Fruit fly (Drosophila melanogaster): ENCODE results near the gene Grip84.
A peak's percentile ranks its signal among the peaks of the same experiment; 100 is the strongest.

Grip84 gene

dm6 chrX:19565714-19566316, at the start of gene Grip84, which contains the start of gene car:
Gene Grip84, minus strand, starts transcription at chrX:19565764.
Gene car, plus strand, starts transcription at chrX:19566019.
- TF ChIP-seq CG17801 (GFP tag; optimal IDR thresholded peaks at IDR 0.05; ENCODE audit: partially characterized antibody), result no peak

dm6 chrX:19613473-19613872, 47.9 kb upstream of the Grip84 start:
- peak; percentile 85 for TF ChIP-seq CG17801 (GFP tag; optimal IDR thresholded peaks at IDR 0.05; ENCODE audit: partially characterized antibody)

- no peak for TF ChIP-seq CG17801 (GFP tag; optimal IDR thresholded peaks at IDR 0.05; ENCODE audit: partially characterized antibody)
Observed at dm6 chrX:19611226-19611625, 45.7 kb upstream of the Grip84 start, which contains the start of the genes Shawn and Tyler. Gene Shawn, plus strand, starts transcription at chrX:19611526. Gene Tyler, plus strand, starts transcription at chrX:19611526.

dm6 chrX:19608042-19608609, 42.6 kb upstream of the Grip84 start:
- TF ChIP-seq CG17801 (GFP tag; optimal IDR thresholded peaks at IDR 0.05; ENCODE audit: partially characterized antibody), result no peak

- no peak for TF ChIP-seq CG17801 (GFP tag; optimal IDR thresholded peaks at IDR 0.05; ENCODE audit: partially characterized antibody)
Observed at dm6 chrX:19606971-19607370, 41.4 kb upstream of the Grip84 start.

- TF ChIP-seq CG17801 (GFP tag; optimal IDR thresholded peaks at IDR 0.05; ENCODE audit: partially characterized antibody), result no peak
Observed at dm6 chrX:19606558-19606957, 41.0 kb upstream of the Grip84 start.

dm6 chrX:19605915-19606314, 40.4 kb upstream of the Grip84 start:
- TF ChIP-seq CG17801 (GFP tag; optimal IDR thresholded peaks at IDR 0.05; ENCODE audit: partially characterized antibody), result no peak

dm6 chrX:19604997-19605396, 39.4 kb upstream of the Grip84 start, which contains the start of gene CG14207:
Gene CG14207, plus strand, starts transcription at chrX:19605199.
- no peak for TF ChIP-seq CG17801 (GFP tag; optimal IDR thresholded peaks at IDR 0.05; ENCODE audit: partially characterized antibody)

dm6 chrX:19603953-19604352, 38.4 kb upstream of the Grip84 start:
- no peak for TF ChIP-seq CG17801 (GFP tag; optimal IDR thresholded peaks at IDR 0.05; ENCODE audit: partially characterized antibody)

dm6 chrX:19602483-19602882, 36.9 kb upstream of the Grip84 start:
- no peak for TF ChIP-seq CG17801 (GFP tag; optimal IDR thresholded peaks at IDR 0.05; ENCODE audit: partially characterized antibody)

- TF ChIP-seq CG17801 (GFP tag; optimal IDR thresholded peaks at IDR 0.05; ENCODE audit: partially characterized antibody), result peak; percentile 69
Observed at dm6 chrX:19601644-19602043, 36.1 kb upstream of the Grip84 start, which contains the start of gene CG14220. Gene CG14220, minus strand, starts transcription at chrX:19601851.

dm6 chrX:19598503-19598902, 32.9 kb upstream of the Grip84 start:
- TF ChIP-seq CG17801 (GFP tag; optimal IDR thresholded peaks at IDR 0.05; ENCODE audit: partially characterized antibody), result no peak

dm6 chrX:19597684-19598363, 32.3 kb upstream of the Grip84 start, which contains the start of gene RpS10b:
Gene RpS10b, plus strand, starts transcription at chrX:19598031.
- TF ChIP-seq CG17801 (GFP tag; optimal IDR thresholded peaks at IDR 0.05; ENCODE audit: partially characterized antibody), result peak; percentile 91

- TF ChIP-seq CG17801 (GFP tag; optimal IDR thresholded peaks at IDR 0.05; ENCODE audit: partially characterized antibody), result no peak
Observed at dm6 chrX:19595862-19596261, 30.3 kb upstream of the Grip84 start.

- TF ChIP-seq CG17801 (GFP tag; optimal IDR thresholded peaks at IDR 0.05; ENCODE audit: partially characterized antibody), result no peak
Observed at dm6 chrX:19592309-19592708, 26.7 kb upstream of the Grip84 start, which contains the start of gene CG14205. Gene CG14205, plus strand, starts transcription at chrX:19592609.

dm6 chrX:19590579-19590978, 25.0 kb upstream of the Grip84 start:
- TF ChIP-seq CG17801 (GFP tag; optimal IDR thresholded peaks at IDR 0.05; ENCODE audit: partially characterized antibody), result no peak

Data from ovary, adult (tissue).